Fruit fly (Drosophila melanogaster) whole organism, embryonic: ENCODE data around the gene CG7156.

Experiments used
- B-H2 ChIP-seq: fragments of 200-800 bp; sonication (Bioruptor generic); optimal IDR thresholded peaks from 2 replicates; lab custom pipeline; 2018; ENCODE audit warnings: missing biosample characterization, mild to moderate bottlenecking, missing genetic modification characterization
- CG10543 ChIP-seq: fragments of 200-800 bp; sonication (Bioruptor generic); optimal IDR thresholded peaks from 3 replicates; lab custom pipeline; 2017; ENCODE audit warnings: missing biosample characterization, mild to moderate bottlenecking, missing genetic modification characterization, moderate library complexity
- CG12744 ChIP-seq: fragments of 200-800 bp; sonication (Bioruptor generic); optimal IDR thresholded peaks from 2 replicates; lab custom pipeline; 2016; ENCODE audit warnings: missing biosample characterization, missing genetic modification characterization
- CG14965 ChIP-seq: fragments of 200-800 bp; sonication (Bioruptor generic); optimal IDR thresholded peaks from 2 replicates; lab custom pipeline; 2016; ENCODE audit warnings: missing biosample characterization, missing genetic modification characterization, borderline replicate concordance
- CG18262 ChIP-seq: fragments of 200-800 bp; optimal IDR thresholded peaks from 3 replicates; lab custom pipeline; 2019; ENCODE audit warnings: missing biosample characterization, mild to moderate bottlenecking, missing genetic modification characterization, moderate library complexity
- CG18599 ChIP-seq: fragments of 200-800 bp; sonication (Bioruptor generic); optimal IDR thresholded peaks from 3 replicates; lab custom pipeline; 2017; ENCODE audit warnings: missing biosample characterization, missing genetic modification characterization, mild to moderate bottlenecking, moderate library complexity, missing genetic modification reagents
- CG2116 ChIP-seq: fragments of 200-800 bp; sonication (Bioruptor generic); optimal IDR thresholded peaks from 3 replicates; lab custom pipeline; 2018; ENCODE audit warnings: missing biosample characterization, mild to moderate bottlenecking, missing genetic modification characterization
- CG2889 ChIP-seq: fragments of 200-800 bp; sonication (Bioruptor generic); IDR thresholded peaks from 3 replicates; pipeline ENCODE4 v1.3.6; 2022; ENCODE audit warnings: missing biosample characterization, missing genetic modification characterization
- CG33213 ChIP-seq: fragments of 200-800 bp; sonication (Bioruptor generic); optimal IDR thresholded peaks from 3 replicates; lab custom pipeline; 2016; ENCODE audit warnings: missing biosample characterization, missing genetic modification characterization
- CG34376 ChIP-seq: fragments of 200-800 bp; sonication (Bioruptor generic); optimal IDR thresholded peaks from 2 replicates; lab custom pipeline; 2018; ENCODE audit warnings: missing biosample characterization, mild to moderate bottlenecking, missing genetic modification characterization
- CG3726 ChIP-seq: fragments of 200-800 bp; sonication (Bioruptor generic); IDR thresholded peaks from 3 replicates; pipeline ENCODE4, ENCODE4 v1.3.6; 2022; ENCODE audit warnings: missing biosample characterization, missing genetic modification characterization
- CG3838 ChIP-seq: fragments of 200-800 bp; sonication (Bioruptor generic); optimal IDR thresholded peaks from 3 replicates; lab custom pipeline; 2016; ENCODE audit warnings: missing biosample characterization, missing genetic modification characterization
- CG4424 ChIP-seq: fragments of 200-800 bp; sonication (Bioruptor generic); optimal IDR thresholded peaks from 3 replicates; lab custom pipeline; 2016; ENCODE audit warnings: missing biosample characterization, missing genetic modification characterization
- CG4854 ChIP-seq: fragments of 200-800 bp; sonication (Bioruptor generic); optimal IDR thresholded peaks from 2 replicates; lab custom pipeline; 2016; ENCODE audit warnings: missing biosample characterization, missing genetic modification characterization, inconsistent platforms
- CG6654 ChIP-seq: fragments of 200-800 bp; sonication (Bioruptor generic); optimal IDR thresholded peaks from 2 replicates; lab custom pipeline; 2017; ENCODE audit warnings: missing biosample characterization, mild to moderate bottlenecking, missing genetic modification characterization
- CG8290 ChIP-seq, 3 experiments: fragments of 200-800 bp; sonication (Bioruptor generic); optimal IDR thresholded peaks; 2 replicates each; lab custom pipeline; 2016 to 2019; ENCODE audit warnings: missing biosample characterization in 3 of 3, missing genetic modification characterization in 3 of 3, mild to moderate bottlenecking in 2 of 3, moderate library complexity in 1 of 3
- CG8765 ChIP-seq: fragments of 200-800 bp; sonication (Bioruptor generic); IDR thresholded peaks from 2 replicates; pipeline ENCODE4 v1.3.6; 2022; ENCODE audit warnings: missing biosample characterization, missing genetic modification characterization
- CG8924 ChIP-seq: fragments of 200-800 bp; optimal IDR thresholded peaks from 3 replicates; lab custom pipeline; 2019; ENCODE audit warnings: missing biosample characterization, mild to moderate bottlenecking, missing genetic modification characterization, moderate library complexity
- CG9215 ChIP-seq: fragments of 200-800 bp; sonication (Bioruptor generic); IDR thresholded peaks from 2 replicates; pipeline ENCODE4 v1.3.6; 2022; ENCODE audit warnings: missing biosample characterization, missing genetic modification characterization
- CoRest ChIP-seq: fragments of 200-800 bp; sonication (Bioruptor generic); optimal IDR thresholded peaks from 3 replicates; lab custom pipeline; 2018; ENCODE audit warnings: missing biosample characterization, mild to moderate bottlenecking, missing genetic modification characterization, moderate library complexity
- Dip2 ChIP-seq: fragments of 200-800 bp; sonication (Bioruptor generic); IDR thresholded peaks from 2 replicates; pipeline ENCODE4 v1.3.6; 2022; ENCODE audit warnings: missing biosample characterization, missing genetic modification characterization
- Dref ChIP-seq: fragments of 200-800 bp; sonication (Bioruptor generic); IDR thresholded peaks from 2 replicates; pipeline ENCODE4 v1.3.6; 2022; ENCODE audit warnings: missing biosample characterization, missing genetic modification characterization
- E2f1 ChIP-seq: fragments of 200-800 bp; sonication (Bioruptor generic); IDR thresholded peaks from 2 replicates; pipeline ENCODE4 v1.3.6; 2022; ENCODE audit warnings: missing biosample characterization, missing genetic modification characterization
- GATAe ChIP-seq: fragments of 200-800 bp; sonication (Bioruptor generic); conservative IDR thresholded peaks from 2 replicates; pipeline ENCODE4 v1.3.6; 2022; ENCODE audit warnings: missing biosample characterization, missing genetic modification characterization
- Gug ChIP-seq: fragments of 200-800 bp; sonication (Bioruptor generic); IDR thresholded peaks from 4 replicates; pipeline ENCODE4 v1.3.6; 2022; ENCODE audit warnings: missing biosample characterization, missing genetic modification characterization
- H2.0 ChIP-seq: fragments of 200-800 bp; sonication (Bioruptor generic); IDR thresholded peaks from 2 replicates; pipeline ENCODE4 v1.3.6; 2022; ENCODE audit warnings: missing biosample characterization, missing genetic modification characterization
- Hr39 ChIP-seq: fragments of >200 bp; optimal IDR thresholded peaks from 2 replicates; lab custom pipeline; 2017
- Lhr ChIP-seq: fragments of 200-800 bp; sonication (Bioruptor generic); optimal IDR thresholded peaks from 3 replicates; lab custom pipeline; 2017; ENCODE audit warnings: mild to moderate bottlenecking, missing biosample characterization, missing genetic modification reagents, missing genetic modification characterization
- Mrtf ChIP-seq: fragments of 200-800 bp; sonication (Bioruptor generic); IDR thresholded peaks from 3 replicates; pipeline ENCODE4 v1.3.6; 2022; ENCODE audit warnings: missing biosample characterization, missing genetic modification characterization
- Nf-YB ChIP-seq: fragments of 200-800 bp; sonication (Bioruptor generic); optimal IDR thresholded peaks from 3 replicates; lab custom pipeline; 2019; ENCODE audit warnings: missing biosample characterization, mild to moderate bottlenecking, missing genetic modification characterization, moderate library complexity
- Ptx1 ChIP-seq: fragments of 200-800 bp; sonication (Bioruptor generic); IDR thresholded peaks from 2 replicates; pipeline ENCODE4 v1.3.6; 2022; ENCODE audit warnings: missing biosample characterization, missing genetic modification characterization
- az2 ChIP-seq: fragments of 200-800 bp; sonication (Bioruptor generic); optimal IDR thresholded peaks from 3 replicates; lab custom pipeline; 2016; ENCODE audit warnings: missing biosample characterization, missing genetic modification characterization
- cas ChIP-seq: fragments of 200-800 bp; sonication (Bioruptor generic); IDR thresholded peaks from 2 replicates; pipeline ENCODE4 v1.3.6; 2022; ENCODE audit warnings: missing biosample characterization, missing genetic modification characterization
- crol ChIP-seq: fragments of 200-800 bp; sonication (Bioruptor generic); IDR thresholded peaks from 2 replicates; pipeline ENCODE4 v1.3.6; 2022; ENCODE audit warnings: missing biosample characterization, missing genetic modification characterization
- ems ChIP-seq: fragments of 200-800 bp; sonication (Bioruptor generic); optimal IDR thresholded peaks from 3 replicates; lab custom pipeline; 2016; ENCODE audit warnings: missing biosample characterization, missing genetic modification characterization
- fru ChIP-seq: fragments of >200 bp; optimal IDR thresholded peaks from 2 replicates; lab custom pipeline; 2017
- gsb-n ChIP-seq: fragments of 200-800 bp; sonication (Bioruptor generic); optimal IDR thresholded peaks from 3 replicates; lab custom pipeline; 2018; ENCODE audit warnings: missing biosample characterization, mild to moderate bottlenecking, missing genetic modification characterization
- gt ChIP-seq: fragments of 200-800 bp; sonication (Bioruptor generic); IDR thresholded peaks from 2 replicates; pipeline ENCODE4 v1.3.6; 2022; ENCODE audit warnings: missing biosample characterization, missing genetic modification characterization
- lab ChIP-seq: fragments of 200-800 bp; sonication (Bioruptor generic); optimal IDR thresholded peaks from 3 replicates; lab custom pipeline; 2017; ENCODE audit warnings: missing biosample characterization, missing genetic modification characterization, mild to moderate bottlenecking, moderate library complexity, missing genetic modification reagents
- mld ChIP-seq: fragments of 200-800 bp; sonication (Bioruptor generic); IDR thresholded peaks from 3 replicates; pipeline ENCODE4 v1.3.6; 2022; ENCODE audit warnings: missing biosample characterization, missing genetic modification characterization; ENCODE audit not compliant: partially characterized antibody
- nerfin-2 ChIP-seq: fragments of 200-800 bp; sonication (Bioruptor generic); IDR thresholded peaks from 2 replicates; pipeline ENCODE4 v1.3.6; 2022; ENCODE audit warnings: missing biosample characterization, missing genetic modification characterization; ENCODE audit not compliant: partially characterized antibody
- peb ChIP-seq: fragments of 200-800 bp; sonication (Bioruptor generic); IDR thresholded peaks from 2 replicates; pipeline ENCODE4 v1.3.6; 2022; ENCODE audit warnings: missing biosample characterization, missing genetic modification characterization
- pfk ChIP-seq: fragments of 200-800 bp; sonication (Bioruptor generic); optimal IDR thresholded peaks from 2 replicates; lab custom pipeline; 2018; ENCODE audit warnings: missing biosample characterization, mild to moderate bottlenecking, missing genetic modification characterization, moderate library complexity
- salm ChIP-seq: fragments of 200-800 bp; sonication (Bioruptor generic); optimal IDR thresholded peaks from 2 replicates; lab custom pipeline; 2018; ENCODE audit warnings: missing biosample characterization, mild to moderate bottlenecking, missing genetic modification characterization
- slou ChIP-seq: fragments of 200-800 bp; sonication (Bioruptor generic); optimal IDR thresholded peaks from 3 replicates; lab custom pipeline; 2016; ENCODE audit warnings: missing biosample characterization, missing genetic modification characterization
- sr ChIP-seq: fragments of 200-800 bp; sonication (Bioruptor generic); IDR thresholded peaks from 3 replicates; pipeline ENCODE4 v1.3.6; 2022; ENCODE audit warnings: missing biosample characterization, missing genetic modification characterization
- stwl ChIP-seq: fragments of 200-800 bp; sonication (Bioruptor generic); optimal IDR thresholded peaks from 3 replicates; lab custom pipeline; 2018; ENCODE audit warnings: missing biosample characterization, mild to moderate bottlenecking, missing genetic modification characterization, moderate library complexity
- sug ChIP-seq: fragments of 200-800 bp; optimal IDR thresholded peaks from 2 replicates; lab custom pipeline; 2019; ENCODE audit warnings: missing biosample characterization, mild to moderate bottlenecking, missing genetic modification characterization, moderate library complexity
- ttk ChIP-seq: fragments of 200-800 bp; sonication (Bioruptor generic); IDR thresholded peaks from 2 replicates; pipeline ENCODE4 v2.1.2; 2022; ENCODE audit warnings: missing biosample characterization, missing genetic modification characterization
- tx ChIP-seq: fragments of 200-800 bp; sonication (Bioruptor generic); optimal IDR thresholded peaks from 2 replicates; lab custom pipeline; 2016; ENCODE audit warnings: missing biosample characterization, missing genetic modification characterization
- vfl ChIP-seq: fragments of 200-800 bp; sonication (Bioruptor generic); optimal IDR thresholded peaks from 2 replicates; lab custom pipeline; 2016; ENCODE audit warnings: missing biosample characterization, missing genetic modification characterization
- vnd ChIP-seq: fragments of 200-800 bp; sonication (Bioruptor generic); IDR thresholded peaks from 3 replicates; pipeline ENCODE4 v1.3.6; 2022; ENCODE audit warnings: missing biosample characterization, missing genetic modification characterization; ENCODE audit not compliant: partially characterized antibody

The CG7156 gene

dm6 chr3R:18243718-18244170 lies 1.8 kb upstream of the CG7156 start (continued):
- TF ChIP-seq salm (tag; lab: Kevin White, UChicago) (no peak), CG18599 (no peak), crol (GFP tag; lab: Robert Waterston, UW) (peak; percentile 49; the same call in 1 of the 2 replicates), CG3838 (GFP tag; lab: Kevin White, UChicago) (no peak), Lhr (GFP tag; lab: Kevin White, UChicago) (no peak), CG33213 (GFP tag; lab: Kevin White, UChicago) (peak; percentile 10), nerfin-2 (no peak), CG10543 (GFP tag; lab: Kevin White, UChicago) (no peak), mld (no peak), Nf-YB (no peak), az2 (GFP tag; lab: Kevin White, UChicago) (no peak), cas (GFP tag; lab: Robert Waterston, UW) (no peak), CG9215 (GFP tag; lab: Robert Waterston, UW) (no peak), gt (no peak), CG12744 (GFP tag; lab: Kevin White, UChicago) (no peak), Hr39 (lab: Kevin White, UChicago) (no peak), CG8924 (tag; lab: Kevin White, UChicago) (no peak), CG4854 (GFP tag; lab: Kevin White, UChicago) (no peak), vnd (no peak), slou (no peak), pfk (GFP tag; lab: Kevin White, UChicago) (peak; percentile 2), Dref (GFP tag; lab: Robert Waterston, UW) (no peak), gsb-n (tag; lab: Kevin White, UChicago) (no peak), Dip2 (no peak), ems (GFP tag; lab: Kevin White, UChicago) (peak; percentile 39), fru (no peak), CoRest (tag; lab: Kevin White, UChicago) (no peak), lab (GFP tag; lab: Kevin White, UChicago) (peak; percentile 59), Mrtf (GFP tag; lab: Robert Waterston, UW) (no peak), E2f1 (GFP tag; lab: Robert Waterston, UW) (no peak), CG4424 (GFP tag; lab: Kevin White, UChicago) (no peak), sug (tag; lab: Kevin White, UChicago) (no peak), CG2116 (GFP tag; lab: Kevin White, UChicago) (no peak), CG2889 (GFP tag; lab: Robert Waterston, UW) (no peak), CG8765 (GFP tag; lab: Robert Waterston, UW) (no peak), CG18262 (no peak), tx (GFP tag; lab: Kevin White, UChicago) (no peak), vfl (GFP tag; lab: Kevin White, UChicago) (peak; percentile 24), Ptx1 (GFP tag; lab: Robert Waterston, UW) (no peak), peb (GFP tag; lab: Robert Waterston, UW) (no peak), CG14965 (GFP tag; lab: Kevin White, UChicago) (no peak), B-H2 (GFP tag; lab: Kevin White, UChicago) (peak; percentile 51), CG8290 (GFP tag; optimal IDR thresholded peaks at IDR 0.05; lab: Kevin White, UChicago) (no peak), CG8290 (tag; optimal IDR thresholded peaks at IDR 0.05; lab: Kevin White, UChicago) (peak in 1 of 2 experiments; percentile 16), GATAe (no peak), H2.0 (no peak), sr (no peak), ttk (GFP tag; lab: Robert Waterston, UW) (no peak), CG3726 (no peak), Gug (GFP tag; lab: Robert Waterston, UW) (peak; percentile 21; the same call in 1 of the 4 replicates), CG34376 (GFP tag; lab: Kevin White, UChicago) (no peak), CG6654 (GFP tag; lab: Kevin White, UChicago) (no peak), stwl (tag; lab: Kevin White, UChicago) (no peak)
